Fruit fly (Drosophila melanogaster) whole organism, embryonic: ENCODE results near the gene CG14147.

ENCODE experiments used
- CG2202 ChIP-seq: fragments of 200-800 bp; sonication (Bioruptor generic); optimal IDR thresholded peaks from 2 replicates; lab custom pipeline; 2018; ENCODE audit warnings: missing biosample characterization, mild to moderate bottlenecking, missing genetic modification characterization
- Hr3 ChIP-seq: fragments of 200-800 bp; sonication (Bioruptor generic); optimal IDR thresholded peaks from 3 replicates; lab custom pipeline; 2016; ENCODE audit warnings: missing biosample characterization, missing genetic modification characterization
- bowl ChIP-seq: fragments of 200-800 bp; sonication (Bioruptor generic); IDR thresholded peaks from 2 replicates; pipeline ENCODE4 v1.3.6; 2022; ENCODE audit warnings: missing biosample characterization, missing genetic modification characterization
- gro ChIP-seq: fragments of 200-800 bp; sonication (Bioruptor generic); optimal IDR thresholded peaks from 2 replicates; lab custom pipeline; 2016; ENCODE audit warnings: missing biosample characterization, missing genetic modification characterization
- so ChIP-seq: fragments of 200-800 bp; sonication (Bioruptor generic); IDR thresholded peaks from 3 replicates; pipeline ENCODE4 v1.3.6; 2022; ENCODE audit warnings: missing biosample characterization, missing genetic modification characterization

DNA sequence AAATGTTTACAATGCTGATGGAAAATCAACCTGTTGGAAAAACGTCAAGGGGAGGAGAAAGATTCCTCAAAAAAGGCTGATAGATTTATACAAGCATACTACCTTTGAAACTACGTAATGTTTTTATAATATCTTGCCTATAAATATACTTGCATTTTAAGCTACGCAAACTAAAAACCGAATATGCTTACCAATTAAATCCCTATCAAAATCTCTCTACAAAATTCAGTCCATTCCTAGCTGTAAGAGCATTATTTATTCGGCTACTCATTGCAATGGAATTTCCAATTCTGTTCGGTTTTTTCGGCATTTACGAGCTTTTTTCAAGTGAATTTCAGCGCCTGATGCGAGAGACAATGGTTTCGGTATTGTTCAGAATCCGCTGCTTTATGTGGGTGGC is 9.7 kb upstream of the CG14147 start:
- no peak for TF ChIP-seq CG2202 (tag; lab: Kevin White, UChicago)
- TF ChIP-seq so = no peak
- TF ChIP-seq gro (GFP tag; lab: Kevin White, UChicago) = no peak
- no peak for TF ChIP-seq Hr3 (GFP tag; lab: Kevin White, UChicago)
- no peak for TF ChIP-seq bowl
